Worm (Caenorhabditis elegans) whole organism, L2 larva: ENCODE measurements around the gene W02H5.2.
"Not testable (repeated sequence)": the region's sequence is repeated elsewhere in the genome, so short reads cannot be mapped to it uniquely, and the experiment has no call there.

Experiments used
- C34F6.9 ChIP-seq: fragments of 150-350 bp; optimal IDR thresholded peaks from 2 replicates; lab custom pipeline; 2014; ENCODE audit warnings: missing biosample characterization, missing genetic modification characterization
- R02D3.7 ChIP-seq: fragments of 150-350 bp; optimal IDR thresholded peaks from 2 replicates; lab custom pipeline; 2014; ENCODE audit warnings: missing biosample characterization, missing genetic modification characterization
- Y55F3AM.14 ChIP-seq: fragments of 200-800 bp; sonication (Bioruptor generic); optimal IDR thresholded peaks from 2 replicates; lab custom pipeline; 2018; ENCODE audit warnings: mild to moderate bottlenecking, missing genetic modification characterization, missing compliant biosample characterization
- ZK546.5 ChIP-seq: sonication (generic microtip); optimal IDR thresholded peaks from 2 replicates; lab custom pipeline; 2017; ENCODE audit warnings: missing biosample characterization, missing genetic modification characterization
- alr-1 ChIP-seq: fragments of 150-350 bp; optimal IDR thresholded peaks from 2 replicates; lab custom pipeline; 2014; ENCODE audit warnings: missing biosample characterization, missing genetic modification characterization
- ama-1 ChIP-seq: fragments of 150-350 bp; optimal IDR thresholded peaks from 2 replicates; lab custom pipeline; 2018; ENCODE audit warnings: inconsistent platforms
- ceh-16 ChIP-seq: fragments of 150-350 bp; optimal IDR thresholded peaks from 2 replicates; lab custom pipeline; 2014; ENCODE audit warnings: missing biosample characterization, missing genetic modification characterization
- ceh-82 ChIP-seq: fragments of 150-350 bp; optimal IDR thresholded peaks from 2 replicates; lab custom pipeline; 2014; ENCODE audit warnings: missing biosample characterization, missing genetic modification characterization
- crh-2 ChIP-seq: sonication (generic microtip); optimal IDR thresholded peaks from 2 replicates; lab custom pipeline; 2017; ENCODE audit warnings: missing biosample characterization, missing genetic modification characterization
- dmd-4 ChIP-seq: sonication (generic microtip); optimal IDR thresholded peaks from 2 replicates; lab custom pipeline; 2017; ENCODE audit warnings: missing biosample characterization, missing genetic modification characterization
- egl-27 ChIP-seq: sonication (generic microtip); optimal IDR thresholded peaks from 3 replicates; lab custom pipeline; 2017; ENCODE audit warnings: missing biosample characterization, missing genetic modification reagents, missing genetic modification characterization
- elt-1 ChIP-seq: fragments of 150-350 bp; optimal IDR thresholded peaks from 2 replicates; lab custom pipeline; 2014; ENCODE audit warnings: missing biosample characterization, missing genetic modification characterization
- elt-3 ChIP-seq: sonication (generic microtip); optimal IDR thresholded peaks from 2 replicates; lab custom pipeline; 2017; ENCODE audit warnings: missing biosample characterization, missing genetic modification characterization
- fos-1 ChIP-seq: fragments of 150-350 bp; optimal IDR thresholded peaks from 2 replicates; lab custom pipeline; 2014; ENCODE audit warnings: missing biosample characterization, missing genetic modification characterization
- gmeb-1 ChIP-seq: fragments of 150-350 bp; optimal IDR thresholded peaks from 2 replicates; lab custom pipeline; 2014; ENCODE audit warnings: missing biosample characterization, missing genetic modification characterization
- lin-11 ChIP-seq: fragments of 150-350 bp; sonication (generic microtip); optimal IDR thresholded peaks from 2 replicates; lab custom pipeline; 2014; ENCODE audit warnings: missing biosample characterization, missing genetic modification characterization, inconsistent platforms, mixed read lengths
- lin-13 ChIP-seq: fragments of 150-350 bp; optimal IDR thresholded peaks from 2 replicates; lab custom pipeline; 2014; ENCODE audit warnings: missing biosample characterization, missing genetic modification reagents, missing genetic modification characterization
- lin-39 ChIP-seq: fragments of 150-350 bp; optimal IDR thresholded peaks from 2 replicates; lab custom pipeline; 2014; ENCODE audit warnings: missing biosample characterization, missing genetic modification reagents, missing genetic modification characterization
- lsy-2 ChIP-seq, 2 experiments: fragments of 150-350 bp in 1 of 2; sonication (generic microtip) in 1 of 2; optimal IDR thresholded peaks; 2 replicates each; lab custom pipeline; 2014 to 2017; ENCODE audit warnings: missing biosample characterization in 2 of 2, missing genetic modification characterization in 2 of 2
- mab-5 ChIP-seq: fragments of 150-350 bp; optimal IDR thresholded peaks from 2 replicates; lab custom pipeline; 2014; ENCODE audit warnings: missing biosample characterization, missing genetic modification characterization
- mbf-1 ChIP-seq: sonication (generic microtip); optimal IDR thresholded peaks from 2 replicates; lab custom pipeline; 2017; ENCODE audit warnings: missing biosample characterization, missing genetic modification characterization
- mdl-1 ChIP-seq, 2 experiments: fragments of 150-350 bp in 1 of 2; sonication (generic microtip) in 1 of 2; optimal IDR thresholded peaks; 2 replicates each; lab custom pipeline; 2017; ENCODE audit warnings: missing biosample characterization in 2 of 2, missing genetic modification characterization in 2 of 2
- nhr-10 ChIP-seq: sonication (generic microtip); optimal IDR thresholded peaks from 2 replicates; lab custom pipeline; 2017; ENCODE audit warnings: missing biosample characterization, missing genetic modification characterization
- nhr-11 ChIP-seq: fragments of 150-350 bp; optimal IDR thresholded peaks from 2 replicates; lab custom pipeline; 2014; ENCODE audit warnings: missing biosample characterization, missing genetic modification characterization
- nhr-12 ChIP-seq: fragments of 150-350 bp; optimal IDR thresholded peaks from 2 replicates; lab custom pipeline; 2014; ENCODE audit warnings: missing biosample characterization, missing genetic modification characterization
- nhr-21 ChIP-seq: fragments of 150-350 bp; optimal IDR thresholded peaks from 2 replicates; lab custom pipeline; 2014; ENCODE audit warnings: missing biosample characterization, missing genetic modification characterization
- nhr-23 ChIP-seq: fragments of 150-350 bp; optimal IDR thresholded peaks from 2 replicates; lab custom pipeline; 2014; ENCODE audit warnings: missing biosample characterization, missing genetic modification reagents, missing genetic modification characterization
- nhr-237 ChIP-seq: fragments of 150-350 bp; optimal IDR thresholded peaks from 2 replicates; lab custom pipeline; 2014; ENCODE audit warnings: missing biosample characterization, missing genetic modification characterization
- nhr-25 ChIP-seq: fragments of 150-350 bp; sonication (generic microtip); optimal IDR thresholded peaks from 3 replicates; lab custom pipeline; 2014; ENCODE audit warnings: missing biosample characterization, missing genetic modification characterization
- nhr-6 ChIP-seq: fragments of 150-350 bp; optimal IDR thresholded peaks from 2 replicates; lab custom pipeline; 2014; ENCODE audit warnings: missing biosample characterization, missing genetic modification characterization
- nhr-77 ChIP-seq: fragments of 150-350 bp; optimal IDR thresholded peaks from 2 replicates; lab custom pipeline; 2014; ENCODE audit warnings: missing biosample characterization, missing genetic modification characterization
- peb-1 ChIP-seq: fragments of 150-350 bp; optimal IDR thresholded peaks from 2 replicates; lab custom pipeline; 2014; ENCODE audit warnings: missing biosample characterization, missing genetic modification characterization
- sem-4 ChIP-seq: fragments of 150-350 bp; optimal IDR thresholded peaks from 2 replicates; lab custom pipeline; 2014; ENCODE audit warnings: missing biosample characterization, missing genetic modification reagents, missing genetic modification characterization
- skn-1 ChIP-seq: sonication (generic microtip); optimal IDR thresholded peaks from 2 replicates; lab custom pipeline; 2017; ENCODE audit warnings: missing biosample characterization, missing genetic modification characterization
- sma-3 ChIP-seq: sonication (generic microtip); optimal IDR thresholded peaks from 2 replicates; lab custom pipeline; 2016; ENCODE audit warnings: missing genetic modification reagents, missing genetic modification characterization, missing compliant biosample characterization
- sma-9 ChIP-seq, 2 experiments: fragments of 150-350 bp in 1 of 2; sonication (generic microtip) in 1 of 2; optimal IDR thresholded peaks; 2 replicates each; lab custom pipeline; 2014 to 2016; ENCODE audit warnings: missing genetic modification characterization in 2 of 2, mild to moderate bottlenecking in 1 of 2, missing biosample characterization in 1 of 2, missing compliant biosample characterization in 1 of 2, missing genetic modification reagents in 1 of 2, moderate library complexity in 1 of 2
- snpc-4 ChIP-seq: fragments of 150-350 bp; optimal IDR thresholded peaks from 2 replicates; lab custom pipeline; 2014; ENCODE audit warnings: missing biosample characterization, missing genetic modification characterization
- unc-55 ChIP-seq: fragments of 150-350 bp; sonication (generic microtip); optimal IDR thresholded peaks from 3 replicates; lab custom pipeline; 2014; ENCODE audit warnings: missing biosample characterization, missing genetic modification reagents, missing genetic modification characterization
- zag-1 ChIP-seq: fragments of 150-350 bp; optimal IDR thresholded peaks from 2 replicates; lab custom pipeline; 2014; ENCODE audit warnings: missing biosample characterization, missing genetic modification characterization
- ztf-1 ChIP-seq: fragments of 200-800 bp; sonication (Bioruptor generic); conservative IDR thresholded peaks from 2 replicates; pipeline ENCODE4 v1.3.6; 2022; ENCODE audit warnings: missing genetic modification characterization, missing compliant biosample characterization
- ztf-11 ChIP-seq: sonication (generic microtip); optimal IDR thresholded peaks from 2 replicates; lab custom pipeline; 2017; ENCODE audit warnings: missing biosample characterization, missing genetic modification characterization
- ztf-4 ChIP-seq: fragments of 150-350 bp; optimal IDR thresholded peaks from 2 replicates; lab custom pipeline; 2014; ENCODE audit warnings: missing biosample characterization, missing genetic modification characterization

Gene W02H5.2

DNA sequence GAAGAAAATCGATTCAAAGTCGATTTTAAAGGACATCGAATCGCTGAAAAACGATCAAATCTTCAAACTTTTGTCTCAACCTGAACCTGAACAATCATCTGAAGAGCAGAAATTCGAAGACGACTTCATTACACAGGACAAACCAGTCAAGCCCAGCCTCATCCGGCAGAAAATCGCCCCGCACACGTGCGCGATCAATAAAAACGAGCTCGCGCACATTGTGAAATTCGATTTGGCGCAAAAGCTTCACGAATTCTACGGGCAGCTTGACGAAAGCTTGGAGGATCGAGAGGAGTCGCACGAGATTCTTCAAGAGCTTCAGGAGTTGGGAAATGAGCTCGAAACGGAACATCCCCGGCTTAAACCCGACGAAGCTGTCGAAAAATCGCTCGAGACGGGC, at the start of gene W02H5.2:
W02H5.2 (plus strand) TSS at position 301 of the 400 bp plus-strand sequence.
- TF ChIP-seq lin-39 (tag; lab: Kevin White, UChicago) (no peak), egl-27 (tag; lab: Kevin White, UChicago) (no peak)

DNA sequence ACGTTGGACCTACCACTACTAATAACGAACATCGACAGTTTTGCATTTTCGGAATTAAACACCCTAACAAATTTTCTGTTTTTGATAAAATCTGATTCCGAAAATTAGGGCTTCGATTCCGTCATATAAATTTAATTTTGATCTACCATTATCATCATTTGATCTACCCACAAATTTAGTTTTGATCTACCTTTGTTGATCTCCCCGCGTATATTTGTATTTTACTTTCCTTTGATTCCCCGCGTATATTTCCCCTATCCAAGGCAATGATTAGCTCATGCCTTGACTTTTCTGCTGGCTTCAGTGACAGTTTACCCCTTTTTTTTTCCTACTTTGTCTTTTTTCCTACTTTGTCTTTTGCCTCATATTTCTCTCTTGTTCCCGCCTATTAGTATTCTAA, 49.3 kb upstream of the W02H5.2 start:
- TF ChIP-seq unc-55 (GFP tag; lab: Kevin White, UChicago) = no peak

DNA sequence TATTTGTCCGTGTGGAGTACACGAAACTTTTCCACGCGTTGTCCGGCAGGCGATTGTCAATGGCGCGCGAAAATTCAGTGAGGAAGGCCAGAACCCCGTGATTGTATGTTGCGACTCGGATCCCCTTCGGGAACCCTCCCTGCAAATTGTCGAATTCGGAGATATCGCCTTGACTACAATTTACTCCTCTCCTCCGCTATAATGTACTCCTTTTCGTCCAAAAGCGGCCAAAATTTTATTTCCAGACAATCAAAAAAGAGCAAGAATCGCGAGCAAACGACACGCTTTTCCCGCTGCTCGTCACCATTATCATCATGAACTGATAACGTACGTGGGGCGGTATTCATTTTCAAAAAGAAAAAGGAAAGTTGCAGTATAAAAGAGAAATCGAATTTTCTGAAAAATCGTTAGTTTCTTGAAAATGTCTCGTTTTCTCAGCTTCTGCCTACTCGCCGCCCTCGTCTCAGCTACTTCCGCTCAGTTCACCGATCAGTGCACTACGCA, 46.9 kb upstream of the W02H5.2 start, which contains the start of gene irg-3:
irg-3 (plus strand) TSS at position 419 of the 504 bp plus-strand sequence.
- TF ChIP-seq gmeb-1 (tag; lab: Kevin White, UChicago) (peak; percentile 6), Y55F3AM.14 (GFP tag; lab: Kevin White, UChicago) (no peak), fos-1 (tag; lab: Kevin White, UChicago) (peak; percentile 53)

DNA sequence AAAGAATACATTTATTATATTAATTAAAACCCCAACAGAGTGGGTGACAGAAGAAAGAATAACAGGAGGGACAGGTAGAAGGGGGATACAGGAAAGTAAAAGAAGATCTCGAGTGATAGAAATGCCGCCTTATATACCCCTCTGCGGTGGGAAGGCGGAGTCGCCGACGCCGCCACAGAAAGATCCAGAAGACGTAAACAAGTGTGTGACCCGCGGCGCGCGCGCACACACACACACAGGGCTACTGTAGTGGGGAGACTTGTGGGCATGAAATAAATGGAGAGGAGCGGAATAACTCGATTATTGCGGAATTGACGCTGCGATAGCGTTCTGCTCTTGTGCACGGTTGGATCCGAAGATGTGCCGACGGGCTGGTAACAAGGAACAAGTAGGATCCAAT, 43.4 kb upstream of the W02H5.2 start:
- TF ChIP-seq nhr-10 (tag; lab: Kevin White, UChicago) (no peak), skn-1 (tag; lab: Kevin White, UChicago) (no peak)

DNA sequence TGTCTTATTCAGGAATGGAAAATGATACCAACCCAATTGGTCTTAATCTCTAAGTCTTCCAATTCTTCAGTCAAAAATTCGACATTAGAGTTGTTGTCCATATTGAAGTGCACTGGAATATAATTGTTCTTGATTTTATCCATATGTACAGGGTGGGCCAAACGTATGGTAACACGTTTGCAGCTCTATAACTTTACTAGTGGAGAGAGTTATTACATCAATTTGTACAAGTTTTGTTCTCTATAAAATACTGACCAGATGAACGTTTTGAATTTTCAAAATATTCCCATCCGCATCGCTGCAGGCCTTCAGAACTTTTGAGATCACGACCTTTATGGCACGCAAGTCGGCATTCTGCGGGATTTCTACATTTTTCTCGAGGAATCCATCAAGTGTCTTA, 40.3 kb upstream of the W02H5.2 start, which contains the start of gene F53E10.5:
F53E10.5 (minus strand) TSS at position 101 of the 400 bp plus-strand sequence.
- not testable (repeated sequence) for TF ChIP-seq ZK546.5 (tag; lab: Kevin White, UChicago); sma-9 (GFP tag; optimal IDR thresholded peaks at IDR 0.05; lab: Kevin White, UChicago); sma-9 (tag; optimal IDR thresholded peaks at IDR 0.05; lab: Kevin White, UChicago); C34F6.9 (tag; lab: Kevin White, UChicago)

DNA sequence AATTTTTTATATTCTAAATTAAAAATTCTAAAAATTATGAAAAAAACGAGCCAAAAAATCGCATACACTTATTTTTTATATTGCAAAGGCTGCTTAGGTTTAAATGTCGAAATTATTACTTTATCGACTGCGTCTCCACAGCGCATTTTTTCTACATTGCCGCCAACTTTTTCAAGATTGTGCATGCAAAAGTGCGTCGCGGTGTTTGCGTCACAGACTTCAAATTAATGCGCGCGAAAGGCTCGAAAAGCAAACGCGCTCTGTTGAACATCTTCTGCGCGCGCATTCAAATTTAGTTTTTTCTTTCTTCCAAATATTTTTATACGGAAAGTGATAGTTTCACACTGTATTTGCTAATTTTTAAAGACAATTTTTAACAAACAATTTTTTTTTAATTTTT, 38.6 kb upstream of the W02H5.2 start:
- TF ChIP-seq elt-3 (tag; lab: Kevin White, UChicago) (no peak), nhr-6 (tag; lab: Kevin White, UChicago) (peak; percentile 24), ceh-82 (peak; percentile 30), nhr-21 (tag; lab: Kevin White, UChicago) (peak; percentile 56), nhr-12 (no peak), crh-2 (tag; lab: Kevin White, UChicago) (peak; percentile 78), lsy-2 (tag; optimal IDR thresholded peaks at IDR 0.05; lab: Kevin White, UChicago) (peak; percentile 69 to 90), snpc-4 (tag; lab: Kevin White, UChicago) (peak; percentile 46), nhr-10 (tag; lab: Kevin White, UChicago) (no peak), sem-4 (tag; lab: Kevin White, UChicago) (no peak), lin-13 (GFP tag; lab: Kevin White, UChicago) (peak; percentile 88), nhr-237 (peak; percentile 29), gmeb-1 (tag; lab: Kevin White, UChicago) (peak; percentile 99), ZK546.5 (tag; lab: Kevin White, UChicago) (peak; percentile 55), Y55F3AM.14 (GFP tag; lab: Kevin White, UChicago) (no peak), R02D3.7 (tag; lab: Kevin White, UChicago) (no peak), mdl-1 (tag; optimal IDR thresholded peaks at IDR 0.05; lab: Kevin White, UChicago) (no peak), peb-1 (tag; lab: Kevin White, UChicago) (no peak), ztf-4 (peak; percentile 28), ztf-1 (GFP tag; lab: Robert Waterston, UW) (no peak), alr-1 (tag; lab: Kevin White, UChicago) (no peak), elt-1 (tag; lab: Kevin White, UChicago) (no peak), nhr-25 (tag; lab: Kevin White, UChicago) (no peak), zag-1 (tag; lab: Kevin White, UChicago) (peak; percentile 30), mbf-1 (no peak), nhr-11 (tag; lab: Kevin White, UChicago) (no peak), lin-11 (tag; lab: Kevin White, UChicago) (peak; percentile 57), lin-39 (tag; lab: Kevin White, UChicago) (no peak), ceh-16 (tag; lab: Kevin White, UChicago) (no peak), C34F6.9 (tag; lab: Kevin White, UChicago) (peak; percentile 69), skn-1 (tag; lab: Kevin White, UChicago) (no peak), fos-1 (tag; lab: Kevin White, UChicago) (peak; percentile 29), nhr-23 (no peak), mab-5 (peak; percentile 33), sma-3 (peak; percentile 66), ztf-11 (tag; lab: Kevin White, UChicago) (no peak), ama-1 (lab: Kevin White, UChicago) (no peak), nhr-77 (tag; lab: Kevin White, UChicago) (no peak), sma-9 (GFP tag; optimal IDR thresholded peaks at IDR 0.05; lab: Kevin White, UChicago) (peak; percentile 89), sma-9 (tag; optimal IDR thresholded peaks at IDR 0.05; lab: Kevin White, UChicago) (no peak), dmd-4 (no peak)
